Fruit fly (Drosophila melanogaster): ENCODE data around the gene Sytalpha.

DNA sequence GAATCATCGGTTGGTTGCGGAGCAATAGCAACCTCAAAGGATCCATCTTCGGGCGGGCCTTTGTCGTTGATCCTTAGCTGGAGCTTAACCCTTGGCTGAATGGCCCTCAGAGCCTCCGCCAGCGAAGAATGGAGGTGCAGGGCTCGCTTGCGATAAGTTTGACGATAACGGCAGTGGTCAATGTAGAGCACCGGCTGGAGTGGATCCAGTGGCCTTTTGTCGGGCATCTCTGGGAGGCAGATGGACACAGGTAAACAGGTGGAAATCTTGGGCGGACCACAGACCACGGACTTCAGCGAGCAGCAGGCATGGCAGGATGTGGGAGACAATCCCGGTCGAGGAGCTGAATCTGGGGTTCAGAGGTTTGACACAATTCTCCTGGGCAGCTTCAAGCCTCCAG, 33.9 kb downstream of the Sytalpha start, which contains the start of gene CG15147:
- no peak for TF ChIP-seq CG9705 (GFP tag; optimal IDR thresholded peaks at IDR 0.05)
- TF ChIP-seq Jra (GFP tag; optimal IDR thresholded peaks at IDR 0.05), result no peak
- no peak for TF ChIP-seq CG32264 (GFP tag; optimal IDR thresholded peaks at IDR 0.05)
- TF ChIP-seq psq (GFP tag; optimal IDR thresholded peaks at IDR 0.05), result no peak
- no peak for TF ChIP-seq dl (GFP tag; optimal IDR thresholded peaks at IDR 0.05; ENCODE audit: insufficient read depth in 1 of 2, partially characterized antibody in 2 of 2)
- no peak for TF ChIP-seq pan (optimal IDR thresholded peaks at IDR 0.05)
- no peak for TF ChIP-seq Hnf4 (GFP tag; optimal IDR thresholded peaks at IDR 0.05)
- no peak for TF ChIP-seq Hr78 (GFP tag; optimal IDR thresholded peaks at IDR 0.05)
- no peak for TF ChIP-seq Vsx2 (GFP tag; optimal IDR thresholded peaks at IDR 0.05; ENCODE audit: partially characterized antibody)
- no peak for TF ChIP-seq Abd-B (GFP tag; optimal IDR thresholded peaks at IDR 0.05)
- no peak for TF ChIP-seq dmrt93B (GFP tag; optimal IDR thresholded peaks at IDR 0.05)
- no peak for TF ChIP-seq OdsH (GFP tag; optimal IDR thresholded peaks at IDR 0.05)
- TF ChIP-seq h (GFP tag; optimal IDR thresholded peaks at IDR 0.05), result no peak
- no peak for TF ChIP-seq Myc (optimal IDR thresholded peaks at IDR 0.05)
